Fruit fly (Drosophila melanogaster) S2 (cell line): Measurements from ENCODE around the gene CG11841.

Experiments used
- CG8478 ChIP-seq: fragments of >200 bp; optimal IDR thresholded peaks from 2 replicates; lab custom pipeline; 2018
- CTCF ChIP-seq, 2 experiments: fragments of >200 bp; optimal IDR thresholded peaks; 2 replicates each; lab custom pipeline; 2018

The CG11841 gene

DNA sequence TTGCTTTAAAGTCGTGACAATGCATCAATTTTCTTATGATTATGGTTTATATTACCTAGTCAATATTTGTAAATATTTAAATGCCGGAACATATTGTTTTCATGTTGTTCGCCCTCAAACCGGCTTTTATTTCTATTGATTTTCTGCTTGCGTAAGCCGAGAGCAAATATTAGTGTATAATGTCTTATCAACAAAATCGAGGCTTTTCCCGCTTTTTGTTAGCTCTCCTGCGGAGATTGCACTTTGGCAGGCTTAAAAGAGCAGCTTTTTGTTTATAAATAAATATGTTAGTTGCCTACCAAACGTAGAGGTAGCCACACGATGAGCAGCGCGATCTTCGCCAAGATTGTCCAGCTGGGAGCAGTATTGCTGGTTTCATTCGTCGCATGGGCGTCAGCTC is 1.5 kb downstream of the CG11841 start, which contains the start of gene CG11842:
TSS of gene CG11842 (plus strand) at position 301 of the 400 bp plus-strand sequence.
- TF ChIP-seq CG8478 (lab: Kevin White, UChicago) = no peak
- no peak for TF ChIP-seq CTCF (optimal IDR thresholded peaks at IDR 0.05; lab: Kevin White, UChicago)

DNA sequence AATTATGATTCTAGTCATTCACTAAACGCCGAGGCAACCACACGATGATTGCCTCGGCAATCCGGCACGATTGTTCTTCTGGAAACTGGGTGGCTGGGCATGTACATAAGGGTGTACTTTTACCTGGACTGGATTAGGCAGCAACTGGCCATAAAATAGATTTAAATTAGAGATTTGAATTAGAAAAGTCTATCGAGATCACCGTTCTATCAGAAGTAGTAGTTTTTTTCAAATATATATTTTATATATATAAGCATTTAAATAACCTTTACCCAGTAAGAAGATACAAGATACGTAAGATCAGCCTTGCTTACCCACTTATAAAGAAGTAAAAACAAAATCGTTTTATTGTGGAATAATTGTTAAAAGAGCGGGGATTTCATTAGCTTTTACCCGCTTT is 3.2 kb downstream of the CG11841 start, which contains the start of gene CG11843:
TSS of gene CG11843 (plus strand) at position 301 of the 400 bp plus-strand sequence.
- no peak for TF ChIP-seq CTCF (optimal IDR thresholded peaks at IDR 0.05; lab: Kevin White, UChicago)
- no peak for TF ChIP-seq CG8478 (lab: Kevin White, UChicago)

DNA sequence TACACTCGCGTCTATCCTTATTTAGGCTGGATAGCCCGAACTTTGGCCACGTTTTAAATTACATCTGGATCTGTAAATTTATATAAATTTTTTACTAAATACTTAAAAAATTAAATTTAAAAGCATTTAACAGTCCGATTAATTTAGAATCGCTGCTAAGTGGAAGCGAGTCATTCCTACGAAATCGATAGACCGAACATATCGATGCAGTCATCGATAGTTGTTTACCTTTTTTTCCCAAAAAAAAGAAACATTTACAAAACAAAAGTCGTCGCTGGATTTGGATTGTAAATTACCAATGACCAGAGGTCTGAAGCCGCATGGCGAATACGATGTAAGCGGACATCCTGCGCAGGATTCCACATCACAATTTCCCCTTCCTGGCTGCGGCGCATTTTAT is 4.9 kb downstream of the CG11841 start, which contains the start of gene Sirt7:
TSS of gene Sirt7 (plus strand) at position 218 of the 400 bp plus-strand sequence.
- TF ChIP-seq CG8478 (lab: Kevin White, UChicago) = no peak
- peak in 1 of 2 experiments; percentile 27 for TF ChIP-seq CTCF (optimal IDR thresholded peaks at IDR 0.05; lab: Kevin White, UChicago)

DNA sequence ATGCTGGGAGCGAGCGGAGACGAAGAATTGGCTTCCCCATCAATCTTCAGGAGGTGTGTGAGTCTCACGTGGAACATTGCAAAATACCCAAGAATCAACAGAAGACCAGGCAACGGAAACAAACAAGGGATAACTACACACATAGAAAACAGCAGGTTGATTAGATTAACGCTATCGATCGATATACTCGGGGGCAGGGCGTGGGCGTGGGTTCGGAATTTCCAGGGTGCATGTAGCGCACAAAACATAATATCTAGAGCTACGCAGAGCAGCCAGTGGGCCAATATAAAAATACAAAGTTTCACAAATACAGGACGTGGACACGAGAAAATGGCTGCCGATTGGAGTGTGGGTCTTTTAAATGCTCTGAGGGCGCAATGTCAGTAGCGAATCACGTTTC is 8.5 kb downstream of the CG11841 start:
- TF ChIP-seq CG8478 (lab: Kevin White, UChicago) (no peak), CTCF (optimal IDR thresholded peaks at IDR 0.05; lab: Kevin White, UChicago) (no peak)

DNA sequence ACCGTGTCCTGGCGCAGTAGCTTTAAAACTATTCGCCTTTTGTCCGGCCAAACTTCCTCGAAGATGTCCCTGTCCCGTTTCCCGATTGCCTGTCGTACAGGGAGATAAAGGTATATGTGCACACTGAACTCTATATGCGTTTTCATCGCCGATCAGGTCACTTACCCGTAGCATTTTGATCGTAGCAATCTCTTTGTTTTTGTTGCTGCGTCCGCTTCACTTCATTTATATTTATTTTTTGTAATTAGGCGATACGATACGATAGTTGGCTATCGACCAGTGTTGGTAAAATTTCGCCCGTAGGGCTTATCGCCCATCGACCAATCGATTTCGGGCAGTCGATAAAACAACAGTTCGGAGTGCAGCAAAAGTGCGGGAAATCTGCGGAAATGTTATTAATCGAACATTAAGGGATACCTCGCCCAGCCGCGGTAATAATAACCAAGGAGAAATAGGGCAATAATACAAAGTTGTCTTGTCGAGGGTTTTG is 11.9 kb downstream of the CG11841 start, which contains the start of the genes Cul5 and Bicra:
TSS of gene Cul5 (minus strand) at position 259 of the 490 bp plus-strand sequence.
TSS of gene Bicra (plus strand) at position 324 of the 490 bp plus-strand sequence.
- no peak for TF ChIP-seq CG8478 (lab: Kevin White, UChicago)
- no peak for TF ChIP-seq CTCF (optimal IDR thresholded peaks at IDR 0.05; lab: Kevin White, UChicago)

DNA sequence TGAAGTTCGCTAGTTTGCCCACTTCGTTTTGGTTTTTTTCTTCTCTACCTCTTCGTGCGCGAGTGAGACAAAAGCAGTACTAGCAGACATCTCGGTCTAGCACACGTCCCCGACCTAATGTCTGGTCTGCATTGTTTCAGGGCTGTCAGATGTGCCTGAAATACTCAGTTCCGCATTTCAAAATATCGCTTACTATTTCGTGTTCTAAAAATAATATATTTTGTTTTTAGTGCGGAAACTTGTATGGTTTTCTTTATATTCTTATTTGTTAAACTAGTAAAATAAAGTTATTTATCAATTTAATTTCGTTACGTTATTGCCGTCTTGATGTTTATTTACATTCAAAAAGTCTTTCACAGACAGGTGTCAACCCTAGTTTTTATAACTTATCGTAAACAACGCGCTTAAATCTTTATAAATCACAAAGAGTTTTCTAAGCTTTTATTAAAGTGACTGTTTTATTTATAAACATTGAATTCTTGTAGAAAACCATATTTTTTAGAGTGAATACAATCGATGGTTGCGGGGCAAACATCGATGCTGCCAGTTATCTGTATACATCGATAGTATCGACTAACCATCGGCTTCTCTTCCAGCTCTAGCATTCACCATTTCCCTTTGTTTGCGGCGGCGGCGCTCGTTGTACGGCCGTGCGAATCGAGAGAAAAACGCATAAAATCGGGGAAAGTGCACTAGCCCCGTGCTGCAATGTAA is 12.5 kb downstream of the CG11841 start:
- TF ChIP-seq CTCF (optimal IDR thresholded peaks at IDR 0.05; lab: Kevin White, UChicago) (peak in 1 of 2 experiments; percentile 30), CG8478 (lab: Kevin White, UChicago) (no peak)

DNA sequence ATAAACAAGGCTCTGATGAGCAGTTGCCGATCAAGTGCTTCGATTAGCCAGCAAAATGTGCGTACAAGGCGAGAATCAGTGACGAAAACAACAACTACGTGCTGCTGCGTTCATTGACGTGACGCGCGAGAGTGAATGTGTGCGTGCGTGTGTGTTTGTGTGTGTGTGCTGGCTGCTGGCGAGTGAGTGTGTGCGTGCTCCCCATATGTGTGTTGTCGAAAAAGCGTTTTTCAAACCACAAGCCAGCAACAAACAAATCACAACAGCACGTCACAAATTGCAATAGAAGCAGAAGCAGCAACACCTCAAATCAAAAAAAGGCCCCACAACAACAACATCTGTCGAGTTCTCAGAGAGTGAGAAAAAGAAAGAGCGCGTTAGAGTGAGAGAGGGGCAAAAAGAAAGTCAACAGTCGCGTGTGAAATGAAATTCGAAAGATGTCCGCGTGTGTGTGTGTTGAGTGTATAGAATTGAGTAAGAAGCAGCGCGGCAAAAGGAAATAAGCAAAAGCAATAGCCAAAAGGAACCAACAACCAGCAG is 13.1 kb downstream of the CG11841 start:
- TF ChIP-seq CG8478 (lab: Kevin White, UChicago) (no peak), CTCF (optimal IDR thresholded peaks at IDR 0.05; lab: Kevin White, UChicago) (peak in 1 of 2 experiments; percentile 11)

DNA sequence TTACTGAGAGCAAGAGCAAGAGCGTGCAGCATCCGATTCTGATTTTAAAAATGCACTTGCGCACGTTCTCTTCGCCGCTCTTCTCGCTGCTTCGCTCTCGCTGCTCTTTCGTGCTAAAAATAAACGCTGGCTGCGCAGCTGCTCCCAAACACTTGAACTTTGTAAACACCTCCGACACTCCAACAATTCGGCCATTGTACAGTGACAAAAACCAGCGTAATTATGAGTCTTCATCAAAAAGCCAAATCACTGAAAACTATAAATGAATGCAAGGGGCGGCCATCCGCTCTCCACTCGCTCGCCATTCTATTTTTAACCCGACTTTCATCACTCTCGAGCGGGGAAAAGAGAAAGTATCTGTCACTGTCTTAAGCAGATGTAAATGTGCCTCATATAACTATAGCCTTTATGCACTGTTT is 13.8 kb downstream of the CG11841 start:
- no peak for TF ChIP-seq CTCF (optimal IDR thresholded peaks at IDR 0.05; lab: Kevin White, UChicago)
- no peak for TF ChIP-seq CG8478 (lab: Kevin White, UChicago)

DNA sequence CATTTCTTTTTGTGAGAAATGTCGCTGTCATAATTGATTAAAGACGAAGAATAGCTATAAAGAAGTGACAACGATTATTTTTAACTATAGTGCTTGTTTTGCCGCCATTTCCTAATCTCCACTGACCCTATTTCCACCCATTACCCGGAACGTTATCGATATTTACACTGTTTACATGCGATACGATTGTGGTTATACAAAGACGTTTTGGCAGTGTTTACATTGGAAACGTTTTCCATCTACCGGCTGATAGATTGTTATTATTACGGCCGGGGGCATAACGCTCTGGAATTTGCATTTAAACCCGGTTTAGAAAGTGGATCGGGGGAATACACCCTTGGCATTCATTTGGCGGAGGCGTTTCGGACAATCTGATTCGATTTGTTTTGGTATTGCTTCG is 15.4 kb downstream of the CG11841 start:
- TF ChIP-seq CG8478 (lab: Kevin White, UChicago) = no peak
- no peak for TF ChIP-seq CTCF (optimal IDR thresholded peaks at IDR 0.05; lab: Kevin White, UChicago)

DNA sequence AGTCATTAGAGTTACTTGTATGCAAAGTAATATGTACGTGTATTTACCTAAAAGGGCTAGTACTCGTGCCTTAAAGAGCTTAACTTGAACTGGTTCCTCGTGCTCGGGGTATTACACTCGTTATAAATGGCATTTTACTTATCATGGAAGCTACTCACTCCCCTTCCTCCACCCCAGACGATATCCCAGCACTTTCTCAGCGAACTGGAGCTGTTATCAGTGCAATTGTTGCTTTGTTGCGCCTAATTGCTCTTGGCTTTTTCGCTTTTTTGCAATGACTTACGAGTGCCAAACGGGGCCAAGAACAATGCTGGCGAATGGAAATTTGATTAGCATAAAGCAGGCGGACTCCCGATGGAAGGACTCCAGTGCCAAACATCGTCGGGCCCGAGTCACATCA is 16.2 kb downstream of the CG11841 start:
- TF ChIP-seq CG8478 (lab: Kevin White, UChicago) (no peak), CTCF (optimal IDR thresholded peaks at IDR 0.05; lab: Kevin White, UChicago) (no peak)

DNA sequence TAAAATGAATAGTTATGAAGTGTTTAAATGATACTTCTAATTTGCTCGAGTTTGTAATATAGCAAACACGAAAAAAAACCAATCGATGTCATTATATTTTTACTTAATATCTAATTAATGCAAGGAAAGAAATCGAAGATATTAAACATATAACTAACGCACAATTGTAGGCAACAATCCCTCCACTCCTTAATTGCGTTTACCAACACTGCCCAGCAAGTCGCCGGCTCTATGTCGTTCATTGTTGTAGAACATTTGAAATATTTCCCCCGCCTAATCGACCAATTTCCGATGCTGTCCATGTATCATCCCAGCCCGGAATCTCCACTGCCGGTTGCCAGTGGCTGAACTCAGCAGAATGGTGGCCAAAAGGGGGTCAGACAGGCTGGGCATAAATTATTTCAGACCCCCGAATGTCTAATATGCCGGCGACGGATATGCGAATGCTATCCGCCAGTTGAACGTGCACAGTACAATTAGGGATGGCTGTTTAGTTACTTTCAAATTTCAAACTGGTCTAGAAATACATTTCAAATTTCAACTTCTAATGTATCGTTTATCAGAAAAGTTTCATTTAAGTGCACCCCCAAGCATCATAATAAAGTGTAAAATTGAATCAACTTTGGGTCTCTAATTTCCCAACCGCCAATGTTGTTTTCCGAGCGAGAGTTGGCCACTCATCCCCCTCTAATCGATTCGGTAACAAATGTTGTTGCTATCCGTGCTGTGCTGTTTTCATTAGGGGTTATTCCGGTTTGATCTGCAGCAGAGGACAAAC is 17.8 kb downstream of the CG11841 start:
- TF ChIP-seq CTCF (optimal IDR thresholded peaks at IDR 0.05; lab: Kevin White, UChicago) (no peak), CG8478 (lab: Kevin White, UChicago) (no peak)

DNA sequence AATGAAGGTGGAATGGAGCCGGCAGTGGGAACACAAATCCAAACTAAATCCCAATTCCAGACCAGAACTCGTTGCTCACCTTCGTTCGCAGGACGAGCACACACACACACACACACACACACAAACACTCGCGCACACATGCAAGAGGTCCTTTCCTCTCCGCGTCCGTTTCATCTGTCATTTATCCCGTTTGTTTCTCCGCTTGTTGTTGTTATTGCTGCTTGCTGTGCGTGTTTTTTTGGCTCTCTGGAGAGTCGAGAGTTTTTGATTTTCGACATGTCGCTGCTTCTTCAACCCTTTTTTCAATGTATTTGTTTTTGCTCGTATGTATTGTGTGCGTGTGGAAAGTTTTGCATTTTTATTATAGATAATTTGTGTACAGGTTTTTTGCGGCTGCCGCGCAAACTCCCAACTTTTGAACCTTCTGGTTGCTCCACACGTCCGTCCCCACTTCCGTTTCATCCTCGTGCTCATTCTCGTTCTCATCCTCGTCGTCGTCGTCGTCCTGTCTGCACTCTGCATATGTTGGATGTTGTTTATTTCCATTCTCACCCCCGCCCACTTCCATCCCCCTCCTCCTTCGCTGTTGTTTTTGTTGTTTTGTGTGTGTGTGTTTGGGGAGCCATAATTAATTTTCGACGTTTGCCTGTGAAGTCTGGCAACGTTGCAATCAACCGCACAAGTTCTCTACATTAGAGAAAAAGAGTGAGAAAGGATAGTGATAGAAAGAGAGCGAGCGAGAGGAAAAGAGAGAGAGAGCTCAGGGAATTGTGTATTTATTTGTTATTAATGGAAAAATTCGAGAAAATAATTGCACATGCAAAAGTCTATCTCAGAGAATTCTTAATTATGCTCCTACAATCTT is 18.6 kb downstream of the CG11841 start:
- TF ChIP-seq CTCF (optimal IDR thresholded peaks at IDR 0.05; lab: Kevin White, UChicago) = no peak
- TF ChIP-seq CG8478 (lab: Kevin White, UChicago) = no peak

DNA sequence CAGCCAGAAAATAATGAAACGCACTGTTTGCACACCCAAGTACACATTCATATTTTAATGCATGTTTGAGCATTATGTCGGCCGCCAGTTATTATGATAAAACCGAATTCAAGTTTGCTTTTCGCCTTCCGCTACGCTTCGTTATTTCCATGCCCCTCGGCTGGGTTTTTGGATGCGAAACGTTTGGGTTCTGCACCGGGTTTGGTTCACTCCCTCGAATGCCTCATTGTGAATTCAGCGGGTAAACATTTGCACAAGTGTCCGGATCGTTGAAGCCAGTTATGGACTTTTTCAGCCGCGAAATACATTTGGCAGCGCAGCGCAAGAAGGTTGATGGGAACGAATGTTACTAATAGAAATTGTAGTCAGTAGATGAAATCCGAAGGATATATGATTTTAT is 20.3 kb downstream of the CG11841 start:
- TF ChIP-seq CG8478 (lab: Kevin White, UChicago) (no peak), CTCF (optimal IDR thresholded peaks at IDR 0.05; lab: Kevin White, UChicago) (no peak)

DNA sequence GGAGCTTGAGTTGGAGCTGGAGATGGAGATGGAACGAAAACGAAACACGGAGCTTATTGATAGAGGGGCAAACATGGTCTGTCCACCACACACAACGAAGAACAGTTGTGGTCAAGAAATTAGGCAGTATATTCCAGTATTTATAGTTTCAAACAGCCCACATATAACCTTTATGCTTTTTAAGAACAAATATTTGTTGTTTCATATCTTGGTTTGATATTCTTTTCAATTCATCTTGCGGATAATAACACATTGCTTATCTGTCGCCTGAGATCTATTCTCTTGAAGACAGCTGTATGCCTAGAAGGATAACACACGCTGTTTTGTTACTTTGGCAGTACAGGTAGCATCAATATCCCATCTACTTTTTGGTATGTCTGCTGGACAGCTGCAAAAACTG is 22.0 kb downstream of the CG11841 start:
- TF ChIP-seq CTCF (optimal IDR thresholded peaks at IDR 0.05; lab: Kevin White, UChicago) = no peak
- no peak for TF ChIP-seq CG8478 (lab: Kevin White, UChicago)
